Fruit fly (Drosophila melanogaster): Measurements from ENCODE around the gene per.

DNA sequence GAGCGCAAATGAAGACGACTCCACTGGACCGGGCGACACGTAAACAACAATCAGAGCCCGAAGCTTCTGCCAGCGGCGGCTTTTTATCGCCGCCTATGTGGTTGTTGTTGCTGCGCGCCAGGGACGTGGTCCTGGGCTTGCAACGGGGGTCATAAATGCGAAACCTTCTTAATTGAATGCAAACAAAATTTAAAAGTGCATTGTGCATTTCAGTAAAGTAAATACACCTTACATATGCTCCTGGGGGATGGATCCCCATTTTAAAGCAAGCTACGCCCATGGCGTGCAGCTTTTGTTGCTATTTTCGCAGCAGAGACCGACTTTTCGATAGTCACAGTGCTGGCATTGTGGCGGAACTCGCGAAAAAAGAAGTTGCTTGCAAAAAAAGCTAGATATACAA, 18.3 kb downstream of the per start, which contains the start of gene Ugalt:
- no peak for TF ChIP-seq insv (optimal IDR thresholded peaks at IDR 0.05)
- TF ChIP-seq psq (optimal IDR thresholded peaks at IDR 0.05), result no peak
- no peak for TF ChIP-seq Sin3A (optimal IDR thresholded peaks at IDR 0.05)
- TF ChIP-seq ttk (optimal IDR thresholded peaks at IDR 0.05), result no peak
- TF ChIP-seq h (optimal IDR thresholded peaks at IDR 0.05), result no peak
- no peak for TF ChIP-seq Myc (optimal IDR thresholded peaks at IDR 0.05)
